Worm (Caenorhabditis elegans): Measurements from ENCODE around the gene F42A9.9.

F42A9.9 gene

DNA sequence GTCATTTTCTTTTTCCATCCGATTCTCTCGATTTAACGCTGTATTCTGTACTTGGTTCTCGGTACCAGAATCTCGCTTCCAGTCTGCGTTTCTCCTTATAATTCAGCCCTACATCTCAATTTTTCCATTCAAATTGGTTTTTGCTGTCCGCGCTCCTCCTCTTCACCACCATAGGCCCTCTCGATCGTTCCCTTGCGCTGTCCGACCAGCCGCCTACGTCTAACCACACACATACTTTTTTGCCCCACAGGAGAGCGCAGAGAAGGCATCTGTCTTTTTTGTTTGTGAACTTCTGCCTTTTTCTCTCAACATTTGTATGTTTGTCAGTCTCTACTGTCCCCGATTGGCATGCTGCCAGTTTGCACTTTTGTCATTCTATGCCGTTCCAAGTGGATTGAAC is 11.3 kb downstream of the F42A9.9 start, which contains the start of gene F42A9.11:
Gene F42A9.11, plus strand, starts transcription at position 310 of the 400 bp plus-strand sequence.
- TF ChIP-seq hlh-1 (tag; optimal IDR thresholded peaks at IDR 0.05) (peak; percentile 6), ces-1 (GFP tag; optimal IDR thresholded peaks at IDR 0.05) (no peak)

DNA sequence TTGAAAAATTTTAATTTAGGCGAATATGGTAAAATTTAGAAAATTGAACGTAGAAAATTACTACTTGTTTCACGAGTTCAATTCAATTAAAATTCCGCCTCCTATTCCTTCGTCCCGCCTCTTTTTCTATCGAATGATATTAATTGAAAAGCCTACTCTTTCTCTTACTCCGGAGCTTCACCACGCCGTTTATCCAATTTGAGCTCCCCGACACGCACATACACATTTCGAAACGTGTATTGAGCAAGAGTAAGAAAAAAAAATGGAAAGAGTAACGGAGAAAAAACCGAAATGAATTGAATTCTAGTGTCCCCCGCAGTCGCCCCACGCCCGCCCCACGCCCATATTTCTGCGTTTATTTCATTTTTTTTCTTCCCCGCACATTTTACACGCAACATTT is 12.4 kb downstream of the F42A9.9 start:
- TF ChIP-seq unc-120 (tag; optimal IDR thresholded peaks at IDR 0.05; ENCODE audit: poor library complexity, severe bottlenecking) (no peak), lin-13 (tag; optimal IDR thresholded peaks at IDR 0.05) (no peak), flh-1 (GFP tag; optimal IDR thresholded peaks at IDR 0.05) (no peak), ceh-83 (GFP tag; optimal IDR thresholded peaks at IDR 0.05) (no peak), ces-1 (GFP tag; optimal IDR thresholded peaks at IDR 0.05) (peak; percentile 78), ceh-39 (tag; optimal IDR thresholded peaks at IDR 0.05) (no peak)

DNA sequence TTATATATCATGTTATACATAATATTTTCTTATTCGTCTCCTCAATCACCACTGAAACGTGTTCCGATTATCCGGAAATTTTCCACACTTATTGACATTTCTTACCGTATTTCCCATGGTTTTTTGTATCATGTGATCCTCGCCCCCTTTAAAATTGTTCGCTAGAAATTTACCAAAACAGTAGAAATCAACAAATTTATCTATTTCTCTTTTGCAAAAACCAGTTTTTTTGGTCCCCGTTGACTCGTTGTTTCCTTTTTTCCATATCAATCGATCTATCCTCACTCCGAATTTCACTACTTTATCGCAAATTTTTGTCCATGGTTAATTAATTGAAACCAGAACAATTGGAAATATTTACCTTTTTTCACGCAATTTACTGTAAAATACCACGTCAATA is 12.9 kb downstream of the F42A9.9 start:
- TF ChIP-seq lin-32 (GFP tag; optimal IDR thresholded peaks at IDR 0.05) (no peak), ceh-43 (GFP tag; optimal IDR thresholded peaks at IDR 0.05) (no peak), lsy-2 (tag; optimal IDR thresholded peaks at IDR 0.05) (no peak), elt-1 (tag; optimal IDR thresholded peaks at IDR 0.05; ENCODE audit: borderline replicate concordance, insufficient read depth) (no peak), bed-3 (GFP tag; optimal IDR thresholded peaks at IDR 0.05) (no peak), nhr-237 (tag; optimal IDR thresholded peaks at IDR 0.05) (no peak), ces-1 (GFP tag; optimal IDR thresholded peaks at IDR 0.05) (no peak), drap-1 (GFP tag; optimal IDR thresholded peaks at IDR 0.05) (no peak), snpc-4 (tag; optimal IDR thresholded peaks at IDR 0.05) (no peak)

DNA sequence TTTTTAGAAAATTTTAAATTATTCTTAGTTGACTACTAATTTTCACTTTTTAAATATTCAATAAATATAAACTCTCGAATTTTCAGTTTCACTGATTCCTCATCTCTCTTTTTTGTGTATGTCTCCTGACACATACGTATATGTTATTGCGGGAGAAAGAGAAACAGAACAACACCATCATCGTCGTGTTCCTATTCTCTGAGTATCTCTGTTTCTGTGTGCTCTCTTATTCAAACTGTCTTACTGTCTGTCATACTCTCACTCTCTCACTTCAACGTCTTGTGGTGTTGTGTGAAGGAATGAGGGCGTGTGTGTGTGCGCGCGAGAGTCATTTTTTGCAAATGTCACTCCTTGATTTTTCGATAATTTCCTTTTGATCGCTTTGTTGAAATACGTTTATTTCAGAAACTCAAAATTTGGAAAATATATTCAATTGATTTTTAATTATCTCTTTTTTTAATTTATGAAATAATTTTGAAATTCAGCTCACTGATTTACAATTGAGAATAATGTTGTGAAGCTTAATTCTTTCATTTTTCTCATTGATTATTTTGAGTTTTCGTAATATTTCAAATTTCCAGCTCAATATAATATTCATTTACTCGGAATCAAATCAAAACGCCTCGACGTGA is 18.4 kb downstream of the F42A9.9 start, which contains the start of gene lin-49:
Gene lin-49, plus strand, starts transcription at position 582 of the 632 bp plus-strand sequence.
- peak; percentile 46 for TF ChIP-seq pha-4 (tag; optimal IDR thresholded peaks at IDR 0.05)
- TF ChIP-seq ces-1 (GFP tag; optimal IDR thresholded peaks at IDR 0.05): peak; percentile 49
- TF ChIP-seq sem-2 (GFP tag; optimal IDR thresholded peaks at IDR 0.05): no peak
- peak; percentile 34 for TF ChIP-seq mep-1 (tag; optimal IDR thresholded peaks at IDR 0.05)
- TF ChIP-seq ceh-39 (tag; optimal IDR thresholded peaks at IDR 0.05): peak; percentile 17
- TF ChIP-seq mls-2 (tag; optimal IDR thresholded peaks at IDR 0.05): no peak

DNA sequence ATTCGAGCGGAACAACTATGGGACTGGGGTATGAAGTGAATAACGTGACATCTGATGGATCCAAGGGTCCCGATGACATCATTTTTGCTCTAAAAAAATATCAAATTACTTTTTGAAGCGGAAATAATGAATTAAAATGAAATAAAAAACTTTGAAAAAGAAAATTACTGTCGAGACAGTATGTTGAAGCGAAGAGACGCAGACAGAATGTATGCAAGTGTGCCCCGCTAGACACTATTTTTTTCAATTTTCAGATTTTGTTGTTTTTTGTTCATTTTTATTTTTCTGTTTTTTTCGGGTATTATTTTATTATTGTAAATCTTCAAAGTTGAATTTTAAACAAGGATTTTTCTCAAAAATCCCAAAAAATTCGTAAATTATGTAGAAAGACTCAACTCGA is 20.0 kb downstream of the F42A9.9 start, which contains the start of gene F42A9.8:
Gene F42A9.8, minus strand, starts transcription at position 88 of the 400 bp plus-strand sequence.
- TF ChIP-seq snpc-4 (tag; optimal IDR thresholded peaks at IDR 0.05) (no peak), elt-3 (tag; optimal IDR thresholded peaks at IDR 0.05) (no peak), mep-1 (tag; optimal IDR thresholded peaks at IDR 0.05) (peak; percentile 55)

DNA sequence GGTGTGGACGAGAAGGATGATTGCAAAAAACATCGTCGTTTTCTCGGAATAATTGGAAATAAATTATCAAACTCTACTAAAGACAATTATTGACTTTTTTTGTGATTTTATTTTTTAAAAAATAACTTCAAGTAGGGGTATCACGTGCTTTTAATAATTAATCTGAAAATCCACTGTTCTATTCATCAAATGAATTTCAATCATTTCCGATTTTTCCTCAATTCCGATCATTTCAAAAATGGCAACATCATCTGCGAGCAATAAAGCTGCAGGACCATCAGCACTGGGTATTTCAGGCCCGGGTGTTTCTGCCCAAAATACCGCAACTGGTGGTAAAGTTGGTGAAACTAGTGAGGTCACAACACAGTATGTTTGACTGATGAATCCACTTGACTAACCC is 21.6 kb downstream of the F42A9.9 start, which contains the start of the genes F42A9.7 and F42A9.3:
Gene F42A9.7, minus strand, starts transcription at position 101 of the 400 bp plus-strand sequence.
Gene F42A9.3, plus strand, starts transcription at position 214 of the 400 bp plus-strand sequence.
- TF ChIP-seq M03D4.4 (tag; optimal IDR thresholded peaks at IDR 0.05): no peak
- no peak for TF ChIP-seq ham-2 (GFP tag; optimal IDR thresholded peaks at IDR 0.05)
- no peak for TF ChIP-seq lsy-2 (tag; optimal IDR thresholded peaks at IDR 0.05)
- TF ChIP-seq drap-1 (GFP tag; optimal IDR thresholded peaks at IDR 0.05): no peak

DNA sequence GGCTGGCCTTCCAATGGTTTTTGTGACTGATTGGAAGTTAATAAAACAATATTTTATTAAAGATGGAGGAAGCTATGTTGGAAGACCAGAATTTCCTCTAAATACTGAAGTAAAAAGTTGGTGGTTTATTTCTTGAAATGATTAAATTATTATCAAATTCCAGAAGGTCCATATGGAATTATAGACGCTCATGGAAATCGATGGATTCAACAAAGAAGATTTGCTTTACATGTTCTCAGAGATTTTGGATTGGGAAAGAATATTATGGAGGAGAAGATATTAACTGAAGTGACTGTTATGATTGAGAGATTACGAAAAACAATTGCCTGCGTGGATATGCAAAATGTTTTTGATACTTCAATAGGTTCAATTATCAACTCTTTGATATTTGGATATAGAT is 23.3 kb downstream of the F42A9.9 start:
- TF ChIP-seq hlh-1 (tag; optimal IDR thresholded peaks at IDR 0.05) (no peak), sem-2 (GFP tag; optimal IDR thresholded peaks at IDR 0.05) (no peak), ceh-43 (GFP tag; optimal IDR thresholded peaks at IDR 0.05) (no peak), ztf-11 (tag; optimal IDR thresholded peaks at IDR 0.05) (no peak), pha-4 (tag; optimal IDR thresholded peaks at IDR 0.05) (no peak), nhr-237 (tag; optimal IDR thresholded peaks at IDR 0.05) (no peak), mls-2 (tag; optimal IDR thresholded peaks at IDR 0.05) (no peak), drap-1 (GFP tag; optimal IDR thresholded peaks at IDR 0.05) (no peak), lin-13 (tag; optimal IDR thresholded peaks at IDR 0.05) (no peak), snpc-4 (tag; optimal IDR thresholded peaks at IDR 0.05) (no peak), bed-3 (GFP tag; optimal IDR thresholded peaks at IDR 0.05) (no peak), unc-62 (GFP tag; optimal IDR thresholded peaks at IDR 0.05) (no peak), blmp-1 (tag; optimal IDR thresholded peaks at IDR 0.05) (no peak), tbx-8 (GFP tag; optimal IDR thresholded peaks at IDR 0.05) (no peak), elt-1 (tag; optimal IDR thresholded peaks at IDR 0.05; ENCODE audit: borderline replicate concordance, insufficient read depth) (no peak), nhr-2 (tag; optimal IDR thresholded peaks at IDR 0.05) (no peak)
